Fruit fly (Drosophila melanogaster) S2 (cell line): ENCODE data around the gene bel.

ENCODE experiments used
- CG8478 ChIP-seq: fragments of >200 bp; optimal IDR thresholded peaks from 2 replicates; lab custom pipeline; 2018
- CTCF ChIP-seq, 2 experiments: fragments of >200 bp; optimal IDR thresholded peaks; 2 replicates each; lab custom pipeline; 2018

dm6 chr3R:8650741-8651140, 9.8 kb downstream of the bel start, which contains the start of the genes Mkk4 and SLIRP2:
- TF ChIP-seq CG8478 (no peak), CTCF (optimal IDR thresholded peaks at IDR 0.05; lab: Kevin White, UChicago) (no peak)
